Worm (Caenorhabditis elegans) whole organism, L1 larva: ENCODE data around the gene ndub-11.

Source experiments
- alr-1 ChIP-seq: fragments of 200-800 bp; sonication (Bioruptor generic); optimal IDR thresholded peaks from 2 replicates; lab custom pipeline; 2018; ENCODE audit warnings: borderline replicate concordance, mild to moderate bottlenecking, missing genetic modification characterization, missing compliant biosample characterization
- aly-2 ChIP-seq: fragments of 150-350 bp; optimal IDR thresholded peaks from 2 replicates; lab custom pipeline; 2014; ENCODE audit warnings: missing biosample characterization, missing genetic modification characterization
- blmp-1 ChIP-seq: fragments of 150-350 bp; optimal IDR thresholded peaks from 2 replicates; lab custom pipeline; 2014; ENCODE audit warnings: missing biosample characterization, missing genetic modification characterization
- ceh-82 ChIP-seq, 3 experiments: fragments of 150-350 bp in 1 of 3; sonication (generic microtip) in 2 of 3; optimal IDR thresholded peaks; 2 replicates each; lab custom pipeline; 2014 to 2017; ENCODE audit warnings: missing biosample characterization in 3 of 3, missing genetic modification characterization in 3 of 3
- efl-1 ChIP-seq, 4 experiments: fragments of 150-350 bp; optimal IDR thresholded peaks in 3 of 4; peaks in 1 of 4; 1 replicate in 1 of 4; 2 replicates in 3 of 4; lab custom pipeline; 2014; ENCODE audit warnings: missing biosample characterization in 2 of 4, missing genetic modification characterization in 2 of 4, missing genetic modification reagents in 2 of 4
- efl-3 ChIP-seq: fragments of 200-800 bp; sonication (Bioruptor generic); optimal IDR thresholded peaks from 2 replicates; lab custom pipeline; 2018; ENCODE audit warnings: mild to moderate bottlenecking, missing genetic modification characterization, missing compliant biosample characterization
- elt-2 ChIP-seq: sonication (generic microtip); optimal IDR thresholded peaks from 2 replicates; lab custom pipeline; 2016; ENCODE audit warnings: missing genetic modification characterization, mild to moderate bottlenecking, inconsistent platforms, missing compliant biosample characterization, missing genetic modification reagents
- elt-3 ChIP-seq, 6 experiments: fragments of 150-350 bp in 1 of 6; sonication (generic microtip); optimal IDR thresholded peaks; 2 replicates each; lab custom pipeline; 2017 to 2018; ENCODE audit warnings: missing biosample characterization in 6 of 6, missing genetic modification characterization in 6 of 6, inconsistent platforms in 1 of 6
- ets-5 ChIP-seq: fragments of 200-800 bp; sonication (Bioruptor generic); IDR thresholded peaks from 2 replicates; pipeline ENCODE4 v1.3.6; 2022; ENCODE audit warnings: missing genetic modification characterization, missing compliant biosample characterization
- fkh-8 ChIP-seq: sonication (generic microtip); optimal IDR thresholded peaks from 2 replicates; lab custom pipeline; 2016; ENCODE audit warnings: mild to moderate bottlenecking, missing genetic modification characterization, missing compliant biosample characterization
- hlh-17 ChIP-seq: fragments of 200-800 bp; sonication (Bioruptor generic); optimal IDR thresholded peaks from 2 replicates; lab custom pipeline; 2018; ENCODE audit warnings: missing genetic modification characterization, mild to moderate bottlenecking, missing compliant biosample characterization, moderate library complexity, borderline replicate concordance
- irx-1 ChIP-seq: sonication (generic microtip); optimal IDR thresholded peaks from 2 replicates; lab custom pipeline; 2016; ENCODE audit warnings: missing genetic modification characterization, missing compliant biosample characterization
- isw-1 ChIP-seq: fragments of 200-800 bp; sonication (Bioruptor generic); IDR thresholded peaks from 2 replicates; pipeline ENCODE4 v1.3.6; 2022; ENCODE audit warnings: missing genetic modification characterization, missing compliant biosample characterization
- jun-1 ChIP-seq: fragments of 150-350 bp; optimal IDR thresholded peaks from 2 replicates; lab custom pipeline; 2014; ENCODE audit warnings: missing biosample characterization, missing genetic modification reagents, missing genetic modification characterization
- lin-14 ChIP-seq: fragments of 200-800 bp; sonication (Bioruptor generic); optimal IDR thresholded peaks from 2 replicates; lab custom pipeline; 2018; ENCODE audit warnings: mild to moderate bottlenecking, missing genetic modification characterization, moderate library complexity, missing compliant biosample characterization
- lin-35 ChIP-seq, 2 experiments: fragments of 150-350 bp; optimal IDR thresholded peaks; 2 replicates each; lab custom pipeline; 2014; ENCODE audit warnings: missing biosample characterization in 2 of 2, missing genetic modification characterization in 2 of 2, missing genetic modification reagents in 2 of 2
- lsy-2 ChIP-seq, 2 experiments: fragments of 150-350 bp; optimal IDR thresholded peaks; 2 replicates each; lab custom pipeline; 2014; ENCODE audit warnings: missing biosample characterization in 2 of 2, missing genetic modification characterization in 2 of 2
- mab-9 ChIP-seq: fragments of 200-800 bp; sonication (Bioruptor generic); IDR thresholded peaks from 2 replicates; pipeline ENCODE4 v1.3.6; 2022; ENCODE audit warnings: missing genetic modification reagents, missing genetic modification characterization, missing compliant biosample characterization
- mef-2 ChIP-seq: fragments of 150-350 bp; optimal IDR thresholded peaks from 2 replicates; lab custom pipeline; 2014; ENCODE audit warnings: missing biosample characterization, missing genetic modification characterization
- mep-1 ChIP-seq: fragments of 150-350 bp; optimal IDR thresholded peaks from 2 replicates; lab custom pipeline; 2014; ENCODE audit warnings: missing biosample characterization, missing genetic modification characterization
- nhr-11 ChIP-seq: fragments of 150-350 bp; optimal IDR thresholded peaks from 2 replicates; lab custom pipeline; 2014; ENCODE audit warnings: missing biosample characterization, missing genetic modification characterization
- nhr-20 ChIP-seq: sonication (generic microtip); optimal IDR thresholded peaks from 2 replicates; lab custom pipeline; 2016; ENCODE audit warnings: mild to moderate bottlenecking, missing genetic modification characterization, missing compliant biosample characterization
- nhr-47 ChIP-seq: sonication (generic microtip); optimal IDR thresholded peaks from 2 replicates; lab custom pipeline; 2016; ENCODE audit warnings: mild to moderate bottlenecking, missing genetic modification characterization, moderate library complexity, missing compliant biosample characterization
- nhr-71 ChIP-seq: sonication (generic microtip); optimal IDR thresholded peaks from 2 replicates; lab custom pipeline; 2016; ENCODE audit warnings: mild to moderate bottlenecking, missing genetic modification characterization, moderate library complexity, missing compliant biosample characterization
- nhr-76 ChIP-seq: sonication (generic microtip); optimal IDR thresholded peaks from 2 replicates; lab custom pipeline; 2017; ENCODE audit warnings: missing biosample characterization, missing genetic modification characterization
- nhr-85 ChIP-seq: sonication (generic microtip); peaks from one replicate; lab custom pipeline; 2016; ENCODE audit warnings: missing genetic modification characterization, inconsistent platforms, missing compliant biosample characterization
- nhr-90 ChIP-seq: sonication (generic microtip); optimal IDR thresholded peaks from 2 replicates; lab custom pipeline; 2016; ENCODE audit warnings: mild to moderate bottlenecking, missing genetic modification characterization, missing compliant biosample characterization; ENCODE audit not compliant: poor library complexity
- pag-3 ChIP-seq: sonication (generic microtip); optimal IDR thresholded peaks from 2 replicates; lab custom pipeline; 2017; ENCODE audit warnings: missing genetic modification characterization, mild to moderate bottlenecking, missing compliant biosample characterization, antibody characterized with exemption, borderline replicate concordance; ENCODE audit not compliant: insufficient read depth
- snpc-4 ChIP-seq: fragments of 150-350 bp; optimal IDR thresholded peaks from 2 replicates; lab custom pipeline; 2014; ENCODE audit warnings: missing biosample characterization, missing genetic modification characterization
- snu-23 ChIP-seq: sonication (generic microtip); optimal IDR thresholded peaks from 2 replicates; lab custom pipeline; 2016; ENCODE audit warnings: missing genetic modification characterization, missing compliant biosample characterization
- sptf-1 ChIP-seq: fragments of 150-350 bp; optimal IDR thresholded peaks from 2 replicates; lab custom pipeline; 2014; ENCODE audit warnings: missing biosample characterization, missing genetic modification characterization
- tbx-2 ChIP-seq: sonication (generic microtip); optimal IDR thresholded peaks from 2 replicates; lab custom pipeline; 2016; ENCODE audit warnings: missing genetic modification characterization, missing compliant biosample characterization
- unc-62 ChIP-seq: fragments of 150-350 bp; optimal IDR thresholded peaks from 2 replicates; lab custom pipeline; 2014; ENCODE audit warnings: missing biosample characterization, missing genetic modification reagents, missing genetic modification characterization
- unc-98 ChIP-seq: fragments of 200-800 bp; sonication (Bioruptor generic); IDR thresholded peaks from 2 replicates; pipeline ENCODE4 v1.3.6; 2022; ENCODE audit warnings: missing genetic modification characterization, missing compliant biosample characterization
- zag-1 ChIP-seq: fragments of 150-350 bp; optimal IDR thresholded peaks from 2 replicates; lab custom pipeline; 2014; ENCODE audit warnings: missing biosample characterization, missing genetic modification characterization
- ztf-4 ChIP-seq: fragments of 150-350 bp; optimal IDR thresholded peaks from 2 replicates; lab custom pipeline; 2014; ENCODE audit warnings: missing biosample characterization, missing genetic modification characterization

ndub-11 gene

DNA sequence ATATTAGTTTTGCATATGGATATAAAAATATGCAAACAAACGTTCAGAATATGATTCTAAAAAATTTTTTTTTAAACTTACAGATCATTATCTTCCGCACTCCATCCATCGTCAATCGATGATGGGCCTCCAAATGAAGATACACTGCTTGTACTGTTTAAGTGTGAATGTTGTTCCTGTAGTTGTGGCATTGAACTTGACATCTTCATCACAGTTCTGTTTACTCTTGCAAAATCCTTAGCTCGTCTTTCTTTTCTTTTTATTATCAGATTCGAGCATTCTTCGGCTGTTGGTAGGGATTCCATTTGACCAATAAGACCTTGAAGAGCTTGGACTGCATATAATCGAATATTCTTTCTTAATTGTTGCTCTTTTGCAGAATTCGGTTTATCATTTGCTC is 24.9 kb downstream of the ndub-11 start:
- no peak for TF ChIP-seq mef-2
- no peak for TF ChIP-seq nhr-71
- TF ChIP-seq sptf-1, result no peak
- TF ChIP-seq unc-62 (GFP tag; lab: Kevin White, UChicago), result no peak
- TF ChIP-seq ets-5, result no peak
- TF ChIP-seq unc-98 (GFP tag; lab: Robert Waterston, UW), result no peak

DNA sequence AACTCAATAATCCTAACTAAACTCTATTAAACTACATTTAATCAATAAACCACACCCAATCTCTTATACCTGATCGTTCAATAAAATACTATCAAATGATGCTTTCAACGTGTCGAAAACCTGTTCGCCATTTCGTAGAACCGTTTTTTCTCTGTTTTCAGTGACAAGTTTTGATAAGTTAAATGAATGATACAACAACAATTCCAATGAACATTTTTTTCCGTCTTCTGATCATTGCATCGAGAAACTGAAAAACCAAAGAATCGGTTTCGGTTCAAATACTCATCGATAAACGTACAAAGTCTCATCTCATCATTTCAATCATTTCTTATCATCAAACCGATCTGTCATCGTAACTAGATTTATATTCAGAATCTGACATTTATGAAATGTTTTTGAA is 26.8 kb downstream of the ndub-11 start:
- no peak for TF ChIP-seq mep-1 (tag; lab: Kevin White, UChicago)
- no peak for TF ChIP-seq efl-3 (GFP tag; lab: Kevin White, UChicago)
- peak; percentile 43 for TF ChIP-seq nhr-71
- TF ChIP-seq lsy-2 (tag; optimal IDR thresholded peaks at IDR 0.05; lab: Kevin White, UChicago), result no peak
- TF ChIP-seq nhr-20 (tag; lab: Kevin White, UChicago), result peak; percentile 86
- peak; percentile 32 for TF ChIP-seq tbx-2 (tag; lab: Kevin White, UChicago)
- TF ChIP-seq lin-14 (GFP tag; lab: Kevin White, UChicago), result peak; percentile 26
- peak; percentile 0 for TF ChIP-seq snu-23 (GFP tag; lab: Kevin White, UChicago)
- no peak for TF ChIP-seq elt-2 (tag; lab: Kevin White, UChicago)
- TF ChIP-seq nhr-47 (tag; lab: Kevin White, UChicago), result no peak
- TF ChIP-seq snpc-4 (tag; lab: Kevin White, UChicago), result no peak
- TF ChIP-seq blmp-1 (tag; lab: Kevin White, UChicago), result peak; percentile 34
- peak in 1 of 2 experiments; percentile 21 for TF ChIP-seq lin-35 (GFP tag; optimal IDR thresholded peaks at IDR 0.05; lab: Kevin White, UChicago)
- TF ChIP-seq jun-1 (tag; lab: Kevin White, UChicago), result no peak
- TF ChIP-seq elt-3 (tag; optimal IDR thresholded peaks at IDR 0.05; lab: Kevin White, UChicago), result peak in 5 of 6 experiments; percentile 16 to 83 (median 64)
- TF ChIP-seq hlh-17 (GFP tag; lab: Kevin White, UChicago), result no peak
- peak; percentile 12 for TF ChIP-seq nhr-90 (tag; lab: Kevin White, UChicago)
- no peak for TF ChIP-seq aly-2 (tag; lab: Kevin White, UChicago)
- peak; percentile 86 for TF ChIP-seq nhr-85 (tag; lab: Kevin White, UChicago)

- TF ChIP-seq sptf-1 (no peak), nhr-90 (tag; lab: Kevin White, UChicago) (no peak), hlh-17 (GFP tag; lab: Kevin White, UChicago) (no peak), ceh-82 (tag; optimal IDR thresholded peaks at IDR 0.05; lab: Kevin White, UChicago) (no peak), nhr-71 (no peak), nhr-76 (tag; lab: Kevin White, UChicago) (no peak), blmp-1 (tag; lab: Kevin White, UChicago) (no peak), unc-98 (GFP tag; lab: Robert Waterston, UW) (no peak), pag-3 (tag; lab: Kevin White, UChicago) (no peak), aly-2 (tag; lab: Kevin White, UChicago) (no peak), lin-14 (GFP tag; lab: Kevin White, UChicago) (no peak), isw-1 (GFP tag; lab: Robert Waterston, UW) (no peak), nhr-11 (tag; lab: Kevin White, UChicago) (no peak), irx-1 (tag; lab: Kevin White, UChicago) (no peak)
Observed at ce11 chrIV:8102231-8102630, 27.8 kb downstream of the ndub-11 start, which contains the start of gene Y42H9AR.5. Gene Y42H9AR.5, plus strand, starts transcription at chrIV:8102531.

DNA sequence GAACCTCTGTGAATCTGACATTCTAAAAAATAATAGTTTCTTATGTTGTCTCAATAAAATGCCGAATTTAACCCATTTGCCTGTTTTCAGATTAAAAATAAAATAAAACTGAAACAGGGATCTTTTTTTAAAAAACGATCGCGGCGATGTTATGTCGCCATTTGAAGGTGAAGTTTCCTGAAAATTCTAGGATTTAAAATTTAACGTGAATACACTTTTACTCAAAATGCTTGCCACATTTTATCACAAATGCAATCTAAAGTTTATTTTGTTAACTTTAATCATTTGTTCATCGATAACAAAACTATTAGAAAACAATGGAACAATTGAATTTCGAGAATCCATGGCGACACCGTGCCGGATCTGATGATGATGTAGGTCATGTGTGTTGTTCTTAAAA is 30.4 kb downstream of the ndub-11 start, which contains the start of gene Y42H9AR.2:
Gene Y42H9AR.2 (plus strand): TSS at position 301 of the 400 bp plus-strand sequence.
- TF ChIP-seq irx-1 (tag; lab: Kevin White, UChicago) (no peak), fkh-8 (tag; lab: Kevin White, UChicago) (no peak), efl-1 (optimal IDR thresholded peaks at IDR 0.05; lab: Kevin White, UChicago) (no peak), efl-1 (GFP tag; optimal IDR thresholded peaks at IDR 0.05 in 1 of 2; lab: Kevin White, UChicago) (no peak), jun-1 (tag; lab: Kevin White, UChicago) (no peak), nhr-76 (tag; lab: Kevin White, UChicago) (no peak), alr-1 (no peak), zag-1 (tag; lab: Kevin White, UChicago) (no peak), unc-62 (GFP tag; lab: Kevin White, UChicago) (no peak), ztf-4 (no peak), mab-9 (GFP tag; lab: Robert Waterston, UW) (no peak), aly-2 (tag; lab: Kevin White, UChicago) (no peak), nhr-20 (tag; lab: Kevin White, UChicago) (no peak)
